Fruit fly (Drosophila melanogaster) whole organism, adult: ENCODE results near the gene moi.

Source experiments
- CG11617 ChIP-seq: fragments of 200-800 bp; sonication (Bioruptor generic); optimal IDR thresholded peaks from 2 replicates; lab custom pipeline; 2017; ENCODE audit warnings: mild to moderate bottlenecking, missing biosample characterization, missing genetic modification reagents, missing genetic modification characterization
- CG5204 ChIP-seq: fragments of 200-800 bp; sonication (Bioruptor generic); optimal IDR thresholded peaks from 2 replicates; lab custom pipeline; 2016; ENCODE audit warnings: missing biosample characterization, missing genetic modification characterization
- CG7045 ChIP-seq: fragments of 200-800 bp; sonication (Bioruptor generic); optimal IDR thresholded peaks from 2 replicates; lab custom pipeline; 2017; ENCODE audit warnings: missing biosample characterization, mild to moderate bottlenecking, missing genetic modification characterization
- Clk ChIP-seq: fragments of 200-800 bp; sonication (Bioruptor generic); optimal IDR thresholded peaks from 2 replicates; lab custom pipeline; 2017; ENCODE audit warnings: missing biosample characterization, missing genetic modification characterization
- Crg-1 ChIP-seq: fragments of 200-800 bp; sonication (Bioruptor generic); optimal IDR thresholded peaks from 2 replicates; lab custom pipeline; 2016; ENCODE audit warnings: missing biosample characterization, missing genetic modification characterization
- Hr96 ChIP-seq: fragments of 200-800 bp; sonication (Bioruptor generic); optimal IDR thresholded peaks from 2 replicates; lab custom pipeline; 2016; ENCODE audit warnings: missing biosample characterization, missing genetic modification characterization
- bab1 ChIP-seq: fragments of 200-800 bp; sonication (Bioruptor generic); optimal IDR thresholded peaks from 3 replicates; lab custom pipeline; 2019; ENCODE audit warnings: missing biosample characterization, mild to moderate bottlenecking, missing genetic modification characterization, moderate library complexity
- cnc ChIP-seq, 2 experiments: fragments of >200 bp; optimal IDR thresholded peaks; 2 replicates each; lab custom pipeline; 2017
- kay ChIP-seq: fragments of 200-800 bp; sonication (Bioruptor generic); peaks from one replicate; lab custom pipeline; 2016; ENCODE audit warnings: missing biosample characterization, missing genetic modification characterization, borderline replicate concordance
- tj ChIP-seq: fragments of 200-800 bp; sonication (Bioruptor generic); optimal IDR thresholded peaks from 3 replicates; lab custom pipeline; 2017; ENCODE audit warnings: missing biosample characterization, mild to moderate bottlenecking, missing genetic modification characterization, moderate library complexity
- toe ChIP-seq: fragments of 200-800 bp; sonication (Bioruptor generic); optimal IDR thresholded peaks from 2 replicates; lab custom pipeline; 2016; ENCODE audit warnings: missing biosample characterization, missing genetic modification characterization

DNA sequence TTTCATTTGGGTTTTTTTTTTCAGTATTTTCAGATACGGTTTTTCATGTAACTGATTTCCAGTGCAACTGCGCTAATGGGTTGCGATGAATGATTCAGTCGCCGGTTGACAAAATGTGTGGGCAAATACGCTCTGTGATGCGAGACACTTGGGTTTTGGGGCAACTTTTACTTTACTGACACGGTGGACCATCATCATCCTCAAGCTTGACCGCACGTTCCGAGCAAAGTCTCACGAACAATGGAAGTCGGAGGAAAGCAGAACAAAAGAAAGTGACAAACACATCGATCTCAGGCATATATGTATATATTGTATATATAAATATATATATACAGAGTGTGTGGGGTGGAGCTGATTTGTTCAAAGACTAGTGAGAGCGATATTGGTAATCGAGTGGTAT, 39.2 kb downstream of the moi start:
- TF ChIP-seq Clk (GFP tag; lab: Kevin White, UChicago) (no peak), kay (GFP tag; lab: Kevin White, UChicago) (no peak), CG7045 (GFP tag; lab: Kevin White, UChicago) (no peak), bab1 (GFP tag; lab: Kevin White, UChicago) (no peak), CG11617 (GFP tag; lab: Kevin White, UChicago) (no peak), CG5204 (GFP tag; lab: Kevin White, UChicago) (no peak), toe (no peak), Hr96 (GFP tag; lab: Kevin White, UChicago) (no peak), cnc (optimal IDR thresholded peaks at IDR 0.05; lab: Kevin White, UChicago) (no peak), tj (GFP tag; lab: Kevin White, UChicago) (no peak), Crg-1 (GFP tag; lab: Kevin White, UChicago) (no peak)
